Fruit fly (Drosophila melanogaster) whole organism, embryonic: ENCODE data around the gene CG13829.

ENCODE experiments used
- CG10209 ChIP-seq: fragments of 200-800 bp; sonication (Bioruptor generic); optimal IDR thresholded peaks from 3 replicates; lab custom pipeline; 2017; ENCODE audit warnings: missing biosample characterization, mild to moderate bottlenecking, missing genetic modification characterization, missing genetic modification reagents
- CG10267 ChIP-seq: fragments of 200-800 bp; sonication (Bioruptor generic); optimal IDR thresholded peaks from 2 replicates; lab custom pipeline; 2018; ENCODE audit warnings: missing biosample characterization, mild to moderate bottlenecking, missing genetic modification characterization, moderate library complexity
- CG10979 ChIP-seq: fragments of 200-800 bp; sonication (Bioruptor generic); optimal IDR thresholded peaks from 2 replicates; lab custom pipeline; 2018; ENCODE audit warnings: missing biosample characterization, mild to moderate bottlenecking, missing genetic modification characterization, moderate library complexity
- CG11093 ChIP-seq: fragments of 200-800 bp; sonication (Bioruptor generic); IDR thresholded peaks from 3 replicates; pipeline ENCODE4 v1.3.6; 2022; ENCODE audit warnings: missing biosample characterization, missing genetic modification characterization
- CG12391 ChIP-seq: fragments of 200-800 bp; sonication (Bioruptor generic); optimal IDR thresholded peaks from 3 replicates; lab custom pipeline; 2018; ENCODE audit warnings: missing biosample characterization, mild to moderate bottlenecking, missing genetic modification characterization, moderate library complexity
- CG1647 ChIP-seq: fragments of 200-800 bp; sonication (Bioruptor generic); optimal IDR thresholded peaks from 3 replicates; lab custom pipeline; 2016; ENCODE audit warnings: missing biosample characterization, missing genetic modification characterization
- CG17361 ChIP-seq: fragments of 200-800 bp; sonication (Bioruptor generic); IDR thresholded peaks from 3 replicates; pipeline ENCODE4 v1.3.6; 2022; ENCODE audit warnings: missing biosample characterization, missing genetic modification characterization
- CG17568 ChIP-seq: fragments of 200-800 bp; sonication (Bioruptor generic); optimal IDR thresholded peaks from 2 replicates; lab custom pipeline; 2018; ENCODE audit warnings: missing biosample characterization, mild to moderate bottlenecking, missing genetic modification characterization, moderate library complexity
- CG17829 ChIP-seq: fragments of 200-800 bp; optimal IDR thresholded peaks from 2 replicates; lab custom pipeline; 2019; ENCODE audit warnings: missing biosample characterization, mild to moderate bottlenecking, missing genetic modification characterization, moderate library complexity
- CG18011 ChIP-seq: fragments of 200-800 bp; sonication (Bioruptor generic); optimal IDR thresholded peaks from 2 replicates; lab custom pipeline; 2017; ENCODE audit warnings: missing biosample characterization, missing genetic modification characterization, mild to moderate bottlenecking, moderate library complexity, missing genotype
- CG2116 ChIP-seq: fragments of 200-800 bp; sonication (Bioruptor generic); optimal IDR thresholded peaks from 3 replicates; lab custom pipeline; 2018; ENCODE audit warnings: missing biosample characterization, mild to moderate bottlenecking, missing genetic modification characterization
- CG3065 ChIP-seq: fragments of 200-800 bp; sonication (Bioruptor generic); optimal IDR thresholded peaks from 2 replicates; lab custom pipeline; 2016; ENCODE audit warnings: missing biosample characterization, missing genetic modification characterization
- CG33557 ChIP-seq: fragments of 200-800 bp; sonication (Bioruptor generic); optimal IDR thresholded peaks from 2 replicates; lab custom pipeline; 2019; ENCODE audit warnings: missing biosample characterization, mild to moderate bottlenecking, missing genetic modification characterization, moderate library complexity
- CG4360 ChIP-seq: fragments of 200-800 bp; sonication (Bioruptor generic); IDR thresholded peaks from 2 replicates; pipeline ENCODE4 v1.3.6; 2022; ENCODE audit warnings: missing biosample characterization, missing genetic modification characterization
- CG7372 ChIP-seq: fragments of 200-800 bp; sonication (Bioruptor generic); IDR thresholded peaks from 2 replicates; pipeline ENCODE4 v1.3.6; 2022; ENCODE audit warnings: missing biosample characterization, missing genetic modification characterization
- CG7839 ChIP-seq: fragments of 200-800 bp; sonication (Bioruptor generic); optimal IDR thresholded peaks from 3 replicates; lab custom pipeline; 2018; ENCODE audit warnings: missing biosample characterization, mild to moderate bottlenecking, missing genetic modification characterization, moderate library complexity
- CG9932 ChIP-seq: fragments of 200-800 bp; sonication (Bioruptor generic); IDR thresholded peaks from 2 replicates; pipeline ENCODE4 v1.3.6; 2022; ENCODE audit warnings: missing biosample characterization, missing genetic modification characterization
- CTCF ChIP-seq: fragments of 200-800 bp; sonication (Bioruptor generic); optimal IDR thresholded peaks from 2 replicates; lab custom pipeline; 2017; ENCODE audit warnings: missing biosample characterization, mild to moderate bottlenecking, missing genetic modification characterization, moderate library complexity
- Dp ChIP-seq: fragments of 200-800 bp; sonication (Bioruptor generic); optimal IDR thresholded peaks from 2 replicates; lab custom pipeline; 2018; ENCODE audit warnings: missing biosample characterization, mild to moderate bottlenecking, missing genetic modification characterization, moderate library complexity
- E2f2 ChIP-seq: fragments of 200-800 bp; sonication (Bioruptor generic); IDR thresholded peaks from 2 replicates; pipeline ENCODE4 v1.3.6; 2022; ENCODE audit warnings: missing biosample characterization, missing genetic modification characterization
- HLH3B ChIP-seq: fragments of 200-800 bp; sonication (Bioruptor generic); IDR thresholded peaks from 2 replicates; pipeline ENCODE4 v1.3.6; 2022; ENCODE audit warnings: missing biosample characterization, missing genetic modification characterization
- HLH4C ChIP-seq: fragments of 200-800 bp; sonication (Bioruptor generic); IDR thresholded peaks from 3 replicates; pipeline ENCODE4 v1.3.6; 2022; ENCODE audit warnings: missing biosample characterization, missing genetic modification characterization; ENCODE audit not compliant: partially characterized antibody
- Hmx ChIP-seq: fragments of 200-800 bp; sonication (Bioruptor generic); optimal IDR thresholded peaks from 2 replicates; lab custom pipeline; 2016; ENCODE audit warnings: missing biosample characterization, missing genetic modification characterization
- Mrtf ChIP-seq: fragments of 200-800 bp; sonication (Bioruptor generic); IDR thresholded peaks from 3 replicates; pipeline ENCODE4 v1.3.6; 2022; ENCODE audit warnings: missing biosample characterization, missing genetic modification characterization
- Neu2 ChIP-seq: fragments of 200-800 bp; sonication (Bioruptor generic); optimal IDR thresholded peaks from 3 replicates; lab custom pipeline; 2016; ENCODE audit warnings: missing biosample characterization, missing genetic modification characterization, borderline replicate concordance
- Six4 ChIP-seq: fragments of 200-800 bp; sonication (Bioruptor generic); optimal IDR thresholded peaks from 2 replicates; lab custom pipeline; 2016; ENCODE audit warnings: missing biosample characterization, missing genetic modification characterization
- ap ChIP-seq: fragments of 200-800 bp; sonication (Bioruptor generic); IDR thresholded peaks from 2 replicates; pipeline ENCODE4 v1.3.6; 2022; ENCODE audit warnings: missing biosample characterization, missing genetic modification characterization
- croc ChIP-seq: fragments of 200-800 bp; sonication (Bioruptor generic); conservative IDR thresholded peaks from 3 replicates; pipeline ENCODE4 v1.3.6; 2022; ENCODE audit warnings: missing biosample characterization, missing genetic modification characterization
- dmrt11E ChIP-seq: fragments of 200-800 bp; sonication (Bioruptor generic); optimal IDR thresholded peaks from 3 replicates; lab custom pipeline; 2018; ENCODE audit warnings: missing biosample characterization, mild to moderate bottlenecking, missing genetic modification characterization, moderate library complexity
- dpn ChIP-seq, 2 experiments: fragments of 200-800 bp; sonication (Bioruptor generic); optimal IDR thresholded peaks; 3 replicates each; lab custom pipeline; 2016; ENCODE audit warnings: missing biosample characterization in 2 of 2, missing genetic modification characterization in 2 of 2
- ewg ChIP-seq: fragments of 200-800 bp; sonication (Bioruptor generic); optimal IDR thresholded peaks from 3 replicates; lab custom pipeline; 2017; ENCODE audit warnings: mild to moderate bottlenecking, missing biosample characterization, missing genetic modification reagents, missing genetic modification characterization
- fd64A ChIP-seq: fragments of 200-800 bp; sonication (Bioruptor generic); optimal IDR thresholded peaks from 3 replicates; lab custom pipeline; 2018; ENCODE audit warnings: missing biosample characterization, mild to moderate bottlenecking, missing genetic modification characterization
- gem ChIP-seq: fragments of 200-800 bp; sonication (Bioruptor generic); optimal IDR thresholded peaks from 2 replicates; lab custom pipeline; 2019; ENCODE audit warnings: missing biosample characterization, mild to moderate bottlenecking, missing genetic modification characterization, moderate library complexity
- grau ChIP-seq: fragments of 200-800 bp; optimal IDR thresholded peaks from 3 replicates; lab custom pipeline; 2019; ENCODE audit warnings: missing biosample characterization, mild to moderate bottlenecking, missing genetic modification characterization, moderate library complexity
- gsb-n ChIP-seq: fragments of 200-800 bp; sonication (Bioruptor generic); optimal IDR thresholded peaks from 3 replicates; lab custom pipeline; 2018; ENCODE audit warnings: missing biosample characterization, mild to moderate bottlenecking, missing genetic modification characterization
- lab ChIP-seq: fragments of 200-800 bp; sonication (Bioruptor generic); optimal IDR thresholded peaks from 3 replicates; lab custom pipeline; 2017; ENCODE audit warnings: missing biosample characterization, missing genetic modification characterization, mild to moderate bottlenecking, moderate library complexity, missing genetic modification reagents
- lola ChIP-seq, 3 experiments: fragments of >200 bp in 2 of 3; fragments of 200-800 bp in 1 of 3; sonication (Bioruptor generic) in 1 of 3; optimal IDR thresholded peaks; 2 replicates each; lab custom pipeline; 2017 to 2019; ENCODE audit warnings: missing biosample characterization in 3 of 3, missing genetic modification characterization in 3 of 3, mild to moderate bottlenecking in 1 of 3, moderate library complexity in 1 of 3
- pita ChIP-seq: fragments of 200-800 bp; sonication (Bioruptor generic); optimal IDR thresholded peaks from 2 replicates; lab custom pipeline; 2017; ENCODE audit warnings: missing biosample characterization, mild to moderate bottlenecking, missing genetic modification characterization
- sim ChIP-seq: fragments of 200-800 bp; sonication (Bioruptor generic); IDR thresholded peaks from 2 replicates; pipeline ENCODE4 v1.3.6; 2022; ENCODE audit warnings: missing biosample characterization, missing genetic modification characterization
- sima ChIP-seq: fragments of 200-800 bp; sonication (Bioruptor generic); optimal IDR thresholded peaks from 2 replicates; lab custom pipeline; 2016; ENCODE audit warnings: missing biosample characterization, missing genetic modification characterization
- sisA ChIP-seq: fragments of 200-800 bp; sonication (Bioruptor generic); IDR thresholded peaks from 2 replicates; pipeline ENCODE4 v1.3.6; 2022; ENCODE audit warnings: missing biosample characterization, missing genetic modification characterization
- slbo ChIP-seq: fragments of 200-800 bp; sonication (Bioruptor generic); IDR thresholded peaks from 2 replicates; pipeline ENCODE4 v1.3.6; 2022; ENCODE audit warnings: missing biosample characterization, missing genetic modification characterization
- sr ChIP-seq: fragments of 200-800 bp; sonication (Bioruptor generic); IDR thresholded peaks from 3 replicates; pipeline ENCODE4 v1.3.6; 2022; ENCODE audit warnings: missing biosample characterization, missing genetic modification characterization
- unpg ChIP-seq: fragments of 200-800 bp; sonication (Bioruptor generic); optimal IDR thresholded peaks from 3 replicates; lab custom pipeline; 2018; ENCODE audit warnings: missing biosample characterization, mild to moderate bottlenecking, missing genetic modification characterization, moderate library complexity
- vvl ChIP-seq: fragments of 200-800 bp; sonication (Bioruptor generic); IDR thresholded peaks from 2 replicates; pipeline ENCODE4 v1.3.6; 2022; ENCODE audit warnings: missing biosample characterization, missing genetic modification characterization
- zen ChIP-seq: fragments of 200-800 bp; sonication (Bioruptor generic); optimal IDR thresholded peaks from 3 replicates; lab custom pipeline; 2018; ENCODE audit warnings: missing biosample characterization, mild to moderate bottlenecking, missing genetic modification characterization, moderate library complexity

CG13829 gene

DNA sequence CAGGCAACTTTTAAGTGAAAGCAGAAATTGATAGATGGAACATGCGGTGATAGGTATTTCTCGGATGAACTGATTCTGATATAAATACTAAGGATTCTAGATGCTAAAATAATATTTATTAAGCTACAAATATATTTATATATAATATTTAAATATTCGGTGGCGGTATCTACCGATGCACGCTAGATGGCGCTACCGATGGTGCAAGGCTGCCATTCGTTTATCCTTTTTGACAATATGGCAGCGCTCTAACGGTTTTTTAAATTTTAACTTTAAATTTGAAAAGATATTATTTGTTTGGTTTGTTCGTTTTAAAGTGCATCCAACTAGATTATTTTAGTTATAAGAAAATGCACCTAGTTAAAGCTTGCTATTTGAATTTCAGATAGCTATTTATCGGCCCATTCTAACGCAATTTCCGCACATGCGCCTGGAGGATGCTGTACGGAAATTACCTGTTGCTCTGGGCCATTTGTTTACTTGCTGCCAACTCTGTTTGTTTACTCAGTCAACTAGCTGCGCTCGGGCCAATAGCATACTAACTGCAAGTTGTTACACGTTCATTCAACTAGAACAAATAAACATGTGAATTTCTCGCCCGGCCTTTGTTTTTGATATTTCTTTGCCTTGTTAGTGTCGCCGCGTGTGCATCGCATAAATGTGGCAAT is 1.7 kb downstream of the CG13829 start, which contains the start of gene VhaAC39-2 (continued):
- TF ChIP-seq CG18011 (GFP tag; lab: Kevin White, UChicago) (no peak), CG7372 (GFP tag; lab: Robert Waterston, UW) (no peak), HLH3B (GFP tag; lab: Robert Waterston, UW) (peak; percentile 28; the same call in 1 of the 2 replicates), slbo (peak; percentile 55), ap (no peak), CG12391 (tag; lab: Kevin White, UChicago) (peak; percentile 22), croc (GFP tag; lab: Robert Waterston, UW) (no peak), fd64A (GFP tag; lab: Kevin White, UChicago) (no peak), CG17829 (peak; percentile 10), CG33557 (GFP tag; lab: Kevin White, UChicago) (peak; percentile 13), gem (tag; lab: Kevin White, UChicago) (peak; percentile 14), CG4360 (GFP tag; lab: Robert Waterston, UW) (no peak), sima (GFP tag; lab: Kevin White, UChicago) (no peak), CTCF (GFP tag; lab: Kevin White, UChicago) (peak; percentile 95), zen (peak; percentile 6), CG10267 (peak; percentile 29), E2f2 (GFP tag; lab: Robert Waterston, UW) (peak; percentile 68), pita (GFP tag; lab: Kevin White, UChicago) (peak; percentile 9), CG9932 (GFP tag; lab: Robert Waterston, UW) (peak; percentile 46; the same call in 1 of the 2 replicates), CG17361 (GFP tag; lab: Robert Waterston, UW) (no peak), CG2116 (GFP tag; lab: Kevin White, UChicago) (peak; percentile 42), Mrtf (no peak), Six4 (GFP tag; lab: Kevin White, UChicago) (no peak), Neu2 (GFP tag; lab: Kevin White, UChicago) (no peak), CG7839 (tag; lab: Kevin White, UChicago) (peak; percentile 3), Hmx (GFP tag; lab: Kevin White, UChicago) (no peak), CG10979 (peak; percentile 52), Dp (peak; percentile 57), CG17568 (GFP tag; lab: Kevin White, UChicago) (no peak), CG1647 (GFP tag; lab: Kevin White, UChicago) (no peak), sisA (GFP tag; lab: Robert Waterston, UW) (peak; percentile 54), grau (tag; lab: Kevin White, UChicago) (peak; percentile 4), CG11093 (no peak), vvl (GFP tag; lab: Robert Waterston, UW) (no peak), CG10209 (GFP tag; lab: Kevin White, UChicago) (no peak), gsb-n (tag; lab: Kevin White, UChicago) (no peak), dpn (GFP tag; optimal IDR thresholded peaks at IDR 0.05; lab: Kevin White, UChicago) (peak in 1 of 2 experiments; percentile 15), lola (GFP tag; optimal IDR thresholded peaks at IDR 0.05; lab: Kevin White, UChicago) (no peak), dmrt11E (tag; lab: Kevin White, UChicago) (peak; percentile 21), sr (GFP tag; lab: Robert Waterston, UW) (no peak), lab (no peak), CG3065 (GFP tag; lab: Kevin White, UChicago) (no peak), ewg (GFP tag; lab: Kevin White, UChicago) (peak; percentile 91), unpg (GFP tag; lab: Kevin White, UChicago) (no peak), HLH4C (GFP tag; lab: Robert Waterston, UW) (no peak), sim (GFP tag; lab: Robert Waterston, UW) (no peak)
